Worm (Caenorhabditis elegans) whole organism, midembryonic: Measurements from ENCODE around the gene C06B8.3.

ENCODE experiments used
- klf-2 ChIP-seq: fragments of 200-800 bp; sonication (Bioruptor generic); conservative IDR thresholded peaks from 2 replicates; pipeline ENCODE4 v1.3.6; 2022; ENCODE audit warnings: missing genetic modification reagents, missing genetic modification characterization, missing compliant biosample characterization
- ref-1 ChIP-seq: fragments of 200-800 bp; sonication (Bioruptor generic); conservative IDR thresholded peaks from 2 replicates; pipeline ENCODE4 v1.3.6; 2022; ENCODE audit warnings: missing genetic modification reagents, missing genetic modification characterization, missing compliant biosample characterization
- ztf-29 ChIP-seq: fragments of 200-800 bp; sonication (Bioruptor generic); IDR thresholded peaks from 2 replicates; pipeline ENCODE4 v1.3.6; 2022; ENCODE audit warnings: missing genetic modification reagents, missing genetic modification characterization, missing compliant biosample characterization

DNA sequence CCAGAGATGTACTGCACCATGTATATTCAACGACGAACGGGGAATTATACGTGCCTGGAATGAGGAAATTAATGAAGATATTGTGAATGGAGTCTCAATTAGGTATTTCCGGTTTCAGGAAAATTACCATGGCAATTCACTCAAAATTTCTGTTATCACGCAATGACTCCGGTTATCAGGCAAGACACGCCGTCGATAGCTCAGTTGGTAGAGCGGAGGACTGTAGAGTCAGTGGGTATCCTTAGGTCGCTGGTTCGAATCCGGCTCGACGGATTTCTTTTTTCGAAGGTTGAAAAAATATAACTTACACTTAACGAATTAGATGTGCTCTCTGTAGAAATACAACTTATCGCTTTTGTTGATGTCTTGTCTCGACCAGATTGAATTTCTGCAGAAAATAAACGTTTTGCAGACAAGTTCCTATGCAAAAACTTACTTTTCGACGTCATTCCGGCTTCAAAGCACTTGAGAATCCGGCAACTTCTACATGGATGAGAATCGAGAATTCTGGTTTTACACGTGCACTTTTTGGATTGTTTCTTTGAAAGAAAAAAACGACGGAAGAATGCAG, 3.8 kb downstream of the C06B8.3 start:
- TF ChIP-seq ref-1 (no peak), klf-2 (GFP tag; lab: Robert Waterston, UW) (no peak), ztf-29 (no peak)
